Worm (Caenorhabditis elegans) whole organism, midembryonic: ENCODE measurements around the gene col-117.

Source experiments
- T22C8.4 ChIP-seq: fragments of 200-800 bp; sonication (Bioruptor generic); IDR thresholded peaks from 2 replicates; pipeline ENCODE4 v1.3.6; 2022; ENCODE audit warnings: missing genetic modification characterization, missing compliant biosample characterization
- cog-1 ChIP-seq: sonication (generic microtip); optimal IDR thresholded peaks from 2 replicates; lab custom pipeline; 2016; ENCODE audit warnings: missing genetic modification characterization, missing compliant biosample characterization
- flt-1 ChIP-seq: fragments of 200-800 bp; sonication (Bioruptor generic); IDR thresholded peaks from 2 replicates; pipeline ENCODE4 v1.3.6; 2022; ENCODE audit warnings: missing genetic modification characterization, missing compliant biosample characterization
- klf-2 ChIP-seq: fragments of 200-800 bp; sonication (Bioruptor generic); conservative IDR thresholded peaks from 2 replicates; pipeline ENCODE4 v1.3.6; 2022; ENCODE audit warnings: missing genetic modification reagents, missing genetic modification characterization, missing compliant biosample characterization
- med-1 ChIP-seq: sonication (generic microtip); optimal IDR thresholded peaks from 2 replicates; lab custom pipeline; 2017; ENCODE audit warnings: missing genetic modification characterization, mild to moderate bottlenecking, missing compliant biosample characterization, antibody characterized with exemption, missing genetic modification reagents; ENCODE audit not compliant: insufficient read depth
- ref-1 ChIP-seq: fragments of 200-800 bp; sonication (Bioruptor generic); conservative IDR thresholded peaks from 2 replicates; pipeline ENCODE4 v1.3.6; 2022; ENCODE audit warnings: missing genetic modification reagents, missing genetic modification characterization, missing compliant biosample characterization
- tab-1 ChIP-seq: fragments of 200-800 bp; sonication (Bioruptor generic); IDR thresholded peaks from 2 replicates; pipeline ENCODE4 v1.3.6; 2022; ENCODE audit warnings: missing genetic modification characterization, missing compliant biosample characterization

ce11 chrIV:8855963-8856362 is 32.0 kb upstream of the col-117 start, which contains the start of gene T11B7.5:
- no peak for TF ChIP-seq med-1
- no peak for TF ChIP-seq ref-1
- TF ChIP-seq flt-1 (GFP tag; lab: Robert Waterston, UW), result no peak
- TF ChIP-seq tab-1 (GFP tag; lab: Robert Waterston, UW), result no peak
- no peak for TF ChIP-seq T22C8.4 (GFP tag; lab: Robert Waterston, UW)
- no peak for TF ChIP-seq cog-1
- TF ChIP-seq klf-2 (GFP tag; lab: Robert Waterston, UW), result no peak
